Worm (Caenorhabditis elegans): ENCODE results near the gene nduc-2.

Gene nduc-2

DNA sequence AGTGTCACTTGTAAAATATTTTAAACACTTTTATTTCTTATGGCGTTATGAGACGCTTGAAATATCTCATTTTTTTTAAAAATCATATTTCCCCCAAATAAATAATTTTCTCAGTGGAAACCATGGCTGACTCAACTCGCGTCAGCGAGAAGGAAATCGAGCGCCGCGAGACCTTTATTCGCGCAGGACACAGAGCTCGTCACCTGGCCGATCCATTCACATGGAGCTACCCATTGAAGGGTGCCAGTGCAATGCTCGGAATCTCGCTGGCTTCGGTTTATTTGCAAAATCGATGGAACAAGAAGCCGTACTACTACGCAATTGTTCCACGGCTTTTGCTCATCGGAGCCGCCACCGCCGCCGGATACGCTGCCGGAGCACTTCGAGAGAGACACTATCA is at the start of gene nduc-2:
Gene nduc-2 (plus strand): TSS at position 113 of the 400 bp plus-strand sequence.
- no peak for TF ChIP-seq nhr-77 (tag; optimal IDR thresholded peaks at IDR 0.05)
- TF ChIP-seq lin-39 (tag; optimal IDR thresholded peaks at IDR 0.05) = no peak
- no peak for TF ChIP-seq vab-15 (tag; optimal IDR thresholded peaks at IDR 0.05)
- TF ChIP-seq pax-3 (tag; optimal IDR thresholded peaks at IDR 0.05) = peak; percentile 3
- no peak for TF ChIP-seq pqm-1 (tag; optimal IDR thresholded peaks at IDR 0.05)
- no peak for TF ChIP-seq nhr-28 (tag; optimal IDR thresholded peaks at IDR 0.05)
- no peak for TF ChIP-seq C16A3.4 (tag; optimal IDR thresholded peaks at IDR 0.05)
- TF ChIP-seq nhr-20 (tag; optimal IDR thresholded peaks at IDR 0.05) = no peak
- TF ChIP-seq xbp-1 (tag; optimal IDR thresholded peaks at IDR 0.05) = no peak
- no peak for TF ChIP-seq fkh-4 (tag; optimal IDR thresholded peaks at IDR 0.05; ENCODE audit: borderline replicate concordance)
- TF ChIP-seq irx-1 (tag; optimal IDR thresholded peaks at IDR 0.05) = no peak
- TF ChIP-seq rnt-1 (tag; optimal IDR thresholded peaks at IDR 0.05) = no peak
- no peak for TF ChIP-seq fkh-8 (tag; optimal IDR thresholded peaks at IDR 0.05)
- TF ChIP-seq hlh-17 (GFP tag; optimal IDR thresholded peaks at IDR 0.05; ENCODE audit: borderline replicate concordance) = no peak
- TF ChIP-seq nhr-76 (tag; optimal IDR thresholded peaks at IDR 0.05) = no peak
- peak; percentile 11 for TF ChIP-seq ama-1 (optimal IDR thresholded peaks at IDR 0.05)
- TF ChIP-seq unc-130 (tag; optimal IDR thresholded peaks at IDR 0.05) = no peak
- TF ChIP-seq F16B12.6 (tag; optimal IDR thresholded peaks at IDR 0.05) = no peak
- TF ChIP-seq mef-2 (tag; optimal IDR thresholded peaks at IDR 0.05) = no peak
- TF ChIP-seq C04F5.9 (tag; optimal IDR thresholded peaks at IDR 0.05) = no peak
- no peak for TF ChIP-seq blmp-1 (tag; optimal IDR thresholded peaks at IDR 0.05)
- no peak for TF ChIP-seq tlp-1 (tag; optimal IDR thresholded peaks at IDR 0.05)
- no peak for TF ChIP-seq ceh-82 (tag; optimal IDR thresholded peaks at IDR 0.05)
- no peak for TF ChIP-seq unc-30 (tag; optimal IDR thresholded peaks at IDR 0.05)
- TF ChIP-seq grh-1 (GFP tag; IDR thresholded peaks at IDR 0.05) = peak; percentile 21; the same call in 1 of the 2 replicates
- peak; percentile 34 for TF ChIP-seq nhr-71 (tag; optimal IDR thresholded peaks at IDR 0.05)
- no peak for TF ChIP-seq aly-2 (tag; optimal IDR thresholded peaks at IDR 0.05)

ce11 chrIII:2739469-2739868 is 47.2 kb upstream of the nduc-2 start, which contains the start of gene cest-25:
Gene cest-25, minus strand, starts transcription at chrIII:2739531.
- peak; percentile 23 for TF ChIP-seq pqm-1 (tag; optimal IDR thresholded peaks at IDR 0.05)
- TF ChIP-seq elt-2 (tag; optimal IDR thresholded peaks at IDR 0.05) = peak; percentile 79
- TF ChIP-seq ceh-88 (GFP tag; IDR thresholded peaks at IDR 0.05) = no peak
- TF ChIP-seq tlp-1 (tag; optimal IDR thresholded peaks at IDR 0.05) = peak; percentile 44
- TF ChIP-seq ztf-11 (tag; optimal IDR thresholded peaks at IDR 0.05) = no peak
- peak in 1 of 2 experiments; percentile 22 for TF ChIP-seq lin-35 (GFP tag; optimal IDR thresholded peaks at IDR 0.05)

DNA sequence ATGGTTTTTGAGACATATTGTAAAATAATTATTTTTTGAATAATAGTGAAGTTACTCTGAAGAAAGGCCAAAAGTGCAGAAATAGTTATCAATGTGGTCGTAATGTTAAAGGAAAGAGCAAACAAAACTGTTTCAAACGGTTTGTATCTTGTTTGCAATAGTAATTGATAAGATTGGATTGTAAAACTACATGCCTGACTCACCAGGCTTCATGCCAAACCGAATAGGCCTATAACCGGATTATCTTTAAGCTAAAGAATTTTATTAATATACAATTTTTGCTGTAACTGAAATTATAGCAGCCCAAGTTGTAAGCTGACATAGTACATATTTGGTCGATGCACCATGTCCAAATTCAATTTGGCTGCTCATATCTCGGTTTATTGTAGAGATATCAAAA is 40.1 kb upstream of the nduc-2 start, which contains the start of gene Y71H2AM.14:
Gene Y71H2AM.14 (minus strand): TSS at position 101 of the 400 bp plus-strand sequence.
- TF ChIP-seq nhr-90 (tag; optimal IDR thresholded peaks at IDR 0.05; ENCODE audit: poor library complexity) (no peak), blmp-1 (tag; optimal IDR thresholded peaks at IDR 0.05) (no peak), pag-3 (tag; optimal IDR thresholded peaks at IDR 0.05; ENCODE audit: borderline replicate concordance, insufficient read depth) (no peak), lin-14 (GFP tag; optimal IDR thresholded peaks at IDR 0.05) (no peak), dsc-1 (tag; optimal IDR thresholded peaks at IDR 0.05) (no peak), C16A3.4 (tag; optimal IDR thresholded peaks at IDR 0.05) (no peak), sup-37 (GFP tag; optimal IDR thresholded peaks at IDR 0.05) (no peak), nhr-11 (tag; optimal IDR thresholded peaks at IDR 0.05) (no peak), unc-98 (GFP tag; IDR thresholded peaks at IDR 0.05) (no peak), isw-1 (GFP tag; IDR thresholded peaks at IDR 0.05) (no peak), tlp-1 (tag; optimal IDR thresholded peaks at IDR 0.05) (no peak), lin-39 (tag; optimal IDR thresholded peaks at IDR 0.05) (no peak), tbx-2 (tag; optimal IDR thresholded peaks at IDR 0.05) (no peak), lin-15B (tag; optimal IDR thresholded peaks at IDR 0.05) (no peak), lir-3 (tag; optimal IDR thresholded peaks at IDR 0.05; ENCODE audit: poor library complexity) (no peak)
